Fruit fly (Drosophila melanogaster) whole organism, adult: Measurements from ENCODE around the gene CG17219.

Experiments
- CG14711 ChIP-seq: fragments of 200-800 bp; sonication (Bioruptor generic); optimal IDR thresholded peaks from 2 replicates; lab custom pipeline; 2018; ENCODE audit warnings: missing biosample characterization, mild to moderate bottlenecking, missing genetic modification characterization, moderate library complexity
- CG5204 ChIP-seq: fragments of 200-800 bp; sonication (Bioruptor generic); optimal IDR thresholded peaks from 2 replicates; lab custom pipeline; 2016; ENCODE audit warnings: missing biosample characterization, missing genetic modification characterization
- CG7045 ChIP-seq: fragments of 200-800 bp; sonication (Bioruptor generic); optimal IDR thresholded peaks from 2 replicates; lab custom pipeline; 2017; ENCODE audit warnings: missing biosample characterization, mild to moderate bottlenecking, missing genetic modification characterization
- Crg-1 ChIP-seq: fragments of 200-800 bp; sonication (Bioruptor generic); optimal IDR thresholded peaks from 2 replicates; lab custom pipeline; 2016; ENCODE audit warnings: missing biosample characterization, missing genetic modification characterization
- Hr96 ChIP-seq: fragments of 200-800 bp; sonication (Bioruptor generic); optimal IDR thresholded peaks from 2 replicates; lab custom pipeline; 2016; ENCODE audit warnings: missing biosample characterization, missing genetic modification characterization
- Mnt ChIP-seq: fragments of 200-800 bp; sonication (Bioruptor generic); optimal IDR thresholded peaks from 2 replicates; lab custom pipeline; 2016; ENCODE audit warnings: missing biosample characterization, mild to moderate bottlenecking, missing genetic modification characterization
- bab1 ChIP-seq: fragments of 200-800 bp; sonication (Bioruptor generic); optimal IDR thresholded peaks from 3 replicates; lab custom pipeline; 2019; ENCODE audit warnings: missing biosample characterization, mild to moderate bottlenecking, missing genetic modification characterization, moderate library complexity
- cnc ChIP-seq, 2 experiments: fragments of >200 bp; optimal IDR thresholded peaks; 2 replicates each; lab custom pipeline; 2017
- kay ChIP-seq: fragments of 200-800 bp; sonication (Bioruptor generic); peaks from one replicate; lab custom pipeline; 2016; ENCODE audit warnings: missing biosample characterization, missing genetic modification characterization, borderline replicate concordance
- pad ChIP-seq: fragments of 200-800 bp; sonication (Bioruptor generic); optimal IDR thresholded peaks from 3 replicates; lab custom pipeline; 2017; ENCODE audit warnings: missing biosample characterization, missing genetic modification characterization, mild to moderate bottlenecking, moderate library complexity, missing genetic modification reagents
- toe ChIP-seq: fragments of 200-800 bp; sonication (Bioruptor generic); optimal IDR thresholded peaks from 2 replicates; lab custom pipeline; 2016; ENCODE audit warnings: missing biosample characterization, missing genetic modification characterization

DNA sequence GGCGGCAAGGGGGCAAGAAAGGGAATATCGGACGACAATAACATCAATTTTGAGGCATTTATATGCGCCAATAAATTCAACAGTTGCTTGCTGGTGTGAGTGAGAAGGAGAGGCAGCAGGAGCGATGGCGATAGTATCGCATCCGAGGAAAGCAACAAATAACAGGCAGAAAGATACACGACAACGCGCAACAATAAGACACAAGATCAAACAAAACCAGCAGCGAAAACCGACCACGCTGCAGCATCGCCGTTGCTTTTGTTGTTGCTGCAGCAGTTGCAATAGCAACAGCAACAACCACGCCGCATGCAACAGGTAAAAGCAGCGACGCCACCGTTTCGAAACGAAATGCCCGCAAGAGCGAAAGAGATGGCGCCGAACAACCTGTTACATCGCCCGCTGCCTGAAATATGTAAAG lies 28.5 kb upstream of the CG17219 start:
- no peak for TF ChIP-seq CG5204 (GFP tag; lab: Kevin White, UChicago)
- no peak for TF ChIP-seq Mnt (GFP tag; lab: Kevin White, UChicago)
- TF ChIP-seq Crg-1 (GFP tag; lab: Kevin White, UChicago): no peak
- TF ChIP-seq cnc (optimal IDR thresholded peaks at IDR 0.05; lab: Kevin White, UChicago): no peak
- TF ChIP-seq CG7045 (GFP tag; lab: Kevin White, UChicago): no peak
- TF ChIP-seq pad (GFP tag; lab: Kevin White, UChicago): no peak
- TF ChIP-seq bab1 (GFP tag; lab: Kevin White, UChicago): no peak
- TF ChIP-seq Hr96 (GFP tag; lab: Kevin White, UChicago): no peak
- no peak for TF ChIP-seq kay (GFP tag; lab: Kevin White, UChicago)
- TF ChIP-seq toe (GFP tag; lab: Kevin White, UChicago): no peak
- no peak for TF ChIP-seq CG14711
